Fruit fly (Drosophila melanogaster) whole organism, embryonic: ENCODE results near the gene Sb.
A peak's percentile ranks its signal among the peaks of the same experiment; 100 is the strongest.

Experiments used
- Atf-2 ChIP-seq: fragments of 200-800 bp; sonication (Bioruptor generic); optimal IDR thresholded peaks from 2 replicates; lab custom pipeline; 2016; ENCODE audit warnings: missing biosample characterization, missing genetic modification characterization
- C15 ChIP-seq: fragments of 200-800 bp; sonication (Bioruptor generic); IDR thresholded peaks from 3 replicates; pipeline ENCODE4 v1.3.6; 2022; ENCODE audit warnings: missing biosample characterization, missing genetic modification characterization
- CG10147 ChIP-seq: fragments of 200-800 bp; sonication (Bioruptor generic); optimal IDR thresholded peaks from 2 replicates; lab custom pipeline; 2019; ENCODE audit warnings: missing biosample characterization, mild to moderate bottlenecking, missing genetic modification characterization, moderate library complexity
- CG10366 ChIP-seq: fragments of 200-800 bp; sonication (Bioruptor generic); IDR thresholded peaks from 2 replicates; pipeline ENCODE4 v1.3.6; 2022; ENCODE audit warnings: missing biosample characterization, missing genetic modification characterization
- CG12236 ChIP-seq: fragments of 200-800 bp; sonication (Bioruptor generic); optimal IDR thresholded peaks from 2 replicates; lab custom pipeline; 2016; ENCODE audit warnings: missing biosample characterization, missing genetic modification characterization
- CG1647 ChIP-seq: fragments of 200-800 bp; sonication (Bioruptor generic); optimal IDR thresholded peaks from 3 replicates; lab custom pipeline; 2016; ENCODE audit warnings: missing biosample characterization, missing genetic modification characterization
- CG2889 ChIP-seq: fragments of 200-800 bp; sonication (Bioruptor generic); IDR thresholded peaks from 3 replicates; pipeline ENCODE4 v1.3.6; 2022; ENCODE audit warnings: missing biosample characterization, missing genetic modification characterization
- CG3065 ChIP-seq: fragments of 200-800 bp; sonication (Bioruptor generic); optimal IDR thresholded peaks from 2 replicates; lab custom pipeline; 2016; ENCODE audit warnings: missing biosample characterization, missing genetic modification characterization
- CG3838 ChIP-seq: fragments of 200-800 bp; sonication (Bioruptor generic); optimal IDR thresholded peaks from 3 replicates; lab custom pipeline; 2016; ENCODE audit warnings: missing biosample characterization, missing genetic modification characterization
- CG4617 ChIP-seq: fragments of 200-800 bp; sonication (Bioruptor generic); optimal IDR thresholded peaks from 3 replicates; lab custom pipeline; 2016; ENCODE audit warnings: missing biosample characterization, missing genetic modification characterization, borderline replicate concordance
- CG7556 ChIP-seq: fragments of 200-800 bp; sonication (Bioruptor generic); optimal IDR thresholded peaks from 2 replicates; lab custom pipeline; 2017; ENCODE audit warnings: missing biosample characterization, mild to moderate bottlenecking, missing genetic modification characterization
- CG7928 ChIP-seq: fragments of 200-800 bp; sonication (Bioruptor generic); optimal IDR thresholded peaks from 2 replicates; lab custom pipeline; 2017; ENCODE audit warnings: missing biosample characterization, mild to moderate bottlenecking, missing genetic modification characterization
- CG9817 ChIP-seq: fragments of 200-800 bp; sonication (Bioruptor generic); optimal IDR thresholded peaks from 2 replicates; lab custom pipeline; 2018; ENCODE audit warnings: missing biosample characterization, mild to moderate bottlenecking, missing genetic modification characterization, moderate library complexity
- CG9876 ChIP-seq: fragments of 200-800 bp; sonication (Bioruptor generic); optimal IDR thresholded peaks from 2 replicates; lab custom pipeline; 2016; ENCODE audit warnings: missing biosample characterization, missing genetic modification characterization
- CG9932 ChIP-seq: fragments of 200-800 bp; sonication (Bioruptor generic); IDR thresholded peaks from 2 replicates; pipeline ENCODE4 v1.3.6; 2022; ENCODE audit warnings: missing biosample characterization, missing genetic modification characterization
- CHES-1-like ChIP-seq: fragments of 200-800 bp; sonication (Bioruptor generic); optimal IDR thresholded peaks from 2 replicates; lab custom pipeline; 2016; ENCODE audit warnings: missing biosample characterization, missing genetic modification characterization
- D19A ChIP-seq: fragments of 200-800 bp; optimal IDR thresholded peaks from 3 replicates; lab custom pipeline; 2019; ENCODE audit warnings: missing biosample characterization, mild to moderate bottlenecking, missing genetic modification characterization, moderate library complexity
- Eip74EF ChIP-seq, 2 experiments: fragments of 200-800 bp in 1 of 2; fragments of >200 bp in 1 of 2; sonication (Bioruptor generic) in 1 of 2; optimal IDR thresholded peaks; 2 replicates each; lab custom pipeline; 2017 to 2019; ENCODE audit warnings: missing biosample characterization in 2 of 2, missing genetic modification characterization in 2 of 2, mild to moderate bottlenecking in 1 of 2, moderate library complexity in 1 of 2
- Fer2 ChIP-seq: fragments of 200-800 bp; sonication (Bioruptor generic); optimal IDR thresholded peaks from 2 replicates; lab custom pipeline; 2018; ENCODE audit warnings: missing biosample characterization, mild to moderate bottlenecking, missing genetic modification characterization, moderate library complexity
- HHEX ChIP-seq: fragments of 200-800 bp; sonication (Bioruptor generic); optimal IDR thresholded peaks from 3 replicates; lab custom pipeline; 2017; ENCODE audit warnings: missing biosample characterization, mild to moderate bottlenecking, missing genetic modification characterization, missing genetic modification reagents
- Lpt ChIP-seq: fragments of >200 bp; optimal IDR thresholded peaks from 2 replicates; lab custom pipeline; 2018; ENCODE audit warnings: missing biosample characterization, missing genetic modification characterization
- Myb ChIP-seq: fragments of 200-800 bp; sonication (Bioruptor generic); optimal IDR thresholded peaks from 2 replicates; lab custom pipeline; 2016; ENCODE audit warnings: missing biosample characterization, missing genetic modification characterization
- Side ChIP-seq: fragments of 200-800 bp; sonication (Bioruptor generic); optimal IDR thresholded peaks from 2 replicates; lab custom pipeline; 2016; ENCODE audit warnings: missing biosample characterization, missing genetic modification characterization
- Sox100B ChIP-seq: fragments of 200-800 bp; sonication (Bioruptor generic); optimal IDR thresholded peaks from 3 replicates; lab custom pipeline; 2018; ENCODE audit warnings: missing biosample characterization, mild to moderate bottlenecking, missing genetic modification characterization
- Sox102F ChIP-seq: fragments of 200-800 bp; sonication (Bioruptor generic); optimal IDR thresholded peaks from 2 replicates; lab custom pipeline; 2018; ENCODE audit warnings: missing biosample characterization, mild to moderate bottlenecking, missing genetic modification characterization, moderate library complexity
- Sry-β ChIP-seq: fragments of 200-800 bp; sonication (Bioruptor generic); optimal IDR thresholded peaks from 2 replicates; lab custom pipeline; 2018; ENCODE audit warnings: missing biosample characterization, mild to moderate bottlenecking, missing genetic modification characterization, moderate library complexity
- Ssrp ChIP-seq: fragments of 200-800 bp; sonication (Bioruptor generic); optimal IDR thresholded peaks from 2 replicates; lab custom pipeline; 2018; ENCODE audit warnings: missing biosample characterization, mild to moderate bottlenecking, missing genetic modification characterization, moderate library complexity
- TFAM ChIP-seq: fragments of 200-800 bp; sonication (Bioruptor generic); optimal IDR thresholded peaks from 2 replicates; lab custom pipeline; 2017; ENCODE audit warnings: missing biosample characterization, missing genetic modification characterization, inconsistent platforms
- amos ChIP-seq: fragments of 200-800 bp; sonication (Bioruptor generic); IDR thresholded peaks from 2 replicates; pipeline ENCODE4 v1.3.6; 2022; ENCODE audit warnings: missing biosample characterization, missing genetic modification characterization; ENCODE audit not compliant: partially characterized antibody
- ash1 ChIP-seq: fragments of 200-800 bp; sonication (Bioruptor generic); optimal IDR thresholded peaks from 2 replicates; lab custom pipeline; 2018; ENCODE audit warnings: missing biosample characterization, mild to moderate bottlenecking, missing genetic modification characterization
- cas ChIP-seq: fragments of 200-800 bp; sonication (Bioruptor generic); IDR thresholded peaks from 2 replicates; pipeline ENCODE4 v1.3.6; 2022; ENCODE audit warnings: missing biosample characterization, missing genetic modification characterization
- caup ChIP-seq: fragments of 200-800 bp; sonication (Bioruptor generic); optimal IDR thresholded peaks from 3 replicates; lab custom pipeline; 2017; ENCODE audit warnings: missing biosample characterization, mild to moderate bottlenecking, missing genetic modification characterization, moderate library complexity; ENCODE audit not compliant: severe bottlenecking
- cg ChIP-seq: fragments of 200-800 bp; sonication (Bioruptor generic); optimal IDR thresholded peaks from 3 replicates; lab custom pipeline; 2019; ENCODE audit warnings: missing biosample characterization, mild to moderate bottlenecking, missing genetic modification characterization, moderate library complexity
- ci ChIP-seq: fragments of 200-800 bp; sonication (Bioruptor generic); IDR thresholded peaks from 3 replicates; pipeline ENCODE4 v1.3.6; 2022; ENCODE audit warnings: missing biosample characterization, missing genetic modification characterization
- crp ChIP-seq, 2 experiments: fragments of 200-800 bp; sonication (Bioruptor generic); optimal IDR thresholded peaks; 2 replicates in 1 of 2; 3 replicates in 1 of 2; lab custom pipeline; 2017; ENCODE audit warnings: missing biosample characterization in 2 of 2, missing genetic modification characterization in 2 of 2, mild to moderate bottlenecking in 1 of 2, moderate library complexity in 1 of 2
- cwo ChIP-seq: fragments of 200-800 bp; sonication (Bioruptor generic); optimal IDR thresholded peaks from 3 replicates; lab custom pipeline; 2017; ENCODE audit warnings: missing biosample characterization, missing genetic modification characterization, mild to moderate bottlenecking, moderate library complexity, missing genetic modification reagents
- eve ChIP-seq, 2 experiments: fragments of >200 bp; optimal IDR thresholded peaks; 2 replicates each; lab custom pipeline; 2017; ENCODE audit warnings: missing biosample characterization in 2 of 2, missing genetic modification characterization in 2 of 2
- her ChIP-seq: fragments of 200-800 bp; sonication (Bioruptor generic); optimal IDR thresholded peaks from 2 replicates; lab custom pipeline; 2016; ENCODE audit warnings: missing biosample characterization, missing genetic modification characterization
- kay ChIP-seq: fragments of 200-800 bp; sonication (Bioruptor generic); optimal IDR thresholded peaks from 2 replicates; lab custom pipeline; 2016; ENCODE audit warnings: missing biosample characterization, missing genetic modification characterization
- kni ChIP-seq: fragments of 200-800 bp; sonication (Bioruptor generic); optimal IDR thresholded peaks from 3 replicates; lab custom pipeline; 2017; ENCODE audit warnings: mild to moderate bottlenecking, missing biosample characterization, missing genetic modification reagents, missing genetic modification characterization
- lbe ChIP-seq: fragments of 200-800 bp; sonication (Bioruptor generic); optimal IDR thresholded peaks from 2 replicates; lab custom pipeline; 2016; ENCODE audit warnings: missing biosample characterization, mild to moderate bottlenecking, missing genetic modification characterization
- lov ChIP-seq, 2 experiments: fragments of 200-800 bp in 1 of 2; fragments of >200 bp in 1 of 2; sonication (Bioruptor generic) in 1 of 2; IDR thresholded peaks in 1 of 2; optimal IDR thresholded peaks in 1 of 2; 2 replicates in 1 of 2; 3 replicates in 1 of 2; pipeline versions ENCODE4 v1.3.6 to Lab custom; 2017 to 2022; ENCODE audit warnings: missing biosample characterization in 1 of 2, missing genetic modification characterization in 1 of 2
- maf-S ChIP-seq: fragments of 200-800 bp; sonication (Bioruptor generic); optimal IDR thresholded peaks from 2 replicates; lab custom pipeline; 2016; ENCODE audit warnings: missing biosample characterization, missing genetic modification characterization
- mirr ChIP-seq: fragments of 200-800 bp; sonication (Bioruptor generic); optimal IDR thresholded peaks from 3 replicates; lab custom pipeline; 2018; ENCODE audit warnings: missing biosample characterization, mild to moderate bottlenecking, missing genetic modification characterization
- nau ChIP-seq: fragments of 200-800 bp; sonication (Bioruptor generic); optimal IDR thresholded peaks from 3 replicates; lab custom pipeline; 2017; ENCODE audit warnings: missing biosample characterization, mild to moderate bottlenecking, missing genetic modification characterization, missing genetic modification reagents
- onecut ChIP-seq: fragments of 200-800 bp; sonication (Bioruptor generic); IDR thresholded peaks from 2 replicates; pipeline ENCODE4 v1.3.6; 2022; ENCODE audit warnings: missing biosample characterization, missing genetic modification characterization
- row ChIP-seq: fragments of 200-800 bp; sonication (Bioruptor generic); IDR thresholded peaks from 3 replicates; pipeline ENCODE4 v1.3.6; 2022; ENCODE audit warnings: missing biosample characterization, missing genetic modification characterization
- sd ChIP-seq: fragments of 200-800 bp; sonication (Bioruptor generic); optimal IDR thresholded peaks from 3 replicates; lab custom pipeline; 2018; ENCODE audit warnings: missing biosample characterization, mild to moderate bottlenecking, missing genetic modification characterization, moderate library complexity
- slbo ChIP-seq: fragments of 200-800 bp; sonication (Bioruptor generic); IDR thresholded peaks from 2 replicates; pipeline ENCODE4 v1.3.6; 2022; ENCODE audit warnings: missing biosample characterization, missing genetic modification characterization

Sb gene

dm6 chr3R:16157564-16158242 is 41.7 kb downstream of the Sb start (continued):
- TF ChIP-seq mirr (GFP tag; lab: Kevin White, UChicago) (no peak), Lpt (GFP tag; lab: Kevin White, UChicago) (no peak), slbo (GFP tag; lab: Robert Waterston, UW) (peak; percentile 43), CG3838 (GFP tag; lab: Kevin White, UChicago) (no peak), CG9932 (peak; percentile 58), row (peak; percentile 67), lbe (GFP tag; lab: Kevin White, UChicago) (no peak), CG7928 (GFP tag; lab: Kevin White, UChicago) (no peak), Sox100B (GFP tag; lab: Kevin White, UChicago) (peak; percentile 61), Ssrp (tag; lab: Kevin White, UChicago) (peak; percentile 30), CG3065 (GFP tag; lab: Kevin White, UChicago) (no peak), CG4617 (GFP tag; lab: Kevin White, UChicago) (no peak), Sry-β (GFP tag; lab: Kevin White, UChicago) (no peak), CG10366 (GFP tag; lab: Robert Waterston, UW) (peak; percentile 11; the same call in 1 of the 2 replicates), CG1647 (no peak), onecut (GFP tag; lab: Robert Waterston, UW) (no peak), Atf-2 (peak; percentile 23), CG9876 (GFP tag; lab: Kevin White, UChicago) (no peak), D19A (peak; percentile 90), kay (GFP tag; lab: Kevin White, UChicago) (no peak), her (GFP tag; lab: Kevin White, UChicago) (peak; percentile 40), Eip74EF (GFP tag; optimal IDR thresholded peaks at IDR 0.05; lab: Kevin White, UChicago) (peak in 1 of 2 experiments; percentile 20), CHES-1-like (GFP tag; lab: Kevin White, UChicago) (no peak), TFAM (GFP tag; lab: Kevin White, UChicago) (no peak), Myb (no peak), CG9817 (peak; percentile 31), maf-S (GFP tag; lab: Kevin White, UChicago) (no peak), CG12236 (GFP tag; lab: Kevin White, UChicago) (no peak), ash1 (GFP tag; lab: Kevin White, UChicago) (no peak), ci (GFP tag; lab: Robert Waterston, UW) (peak; percentile 45; the same call in 1 of the 3 replicates), CG10147 (GFP tag; lab: Kevin White, UChicago) (no peak), cas (no peak), CG7556 (GFP tag; lab: Kevin White, UChicago) (peak; percentile 71), cg (no peak), amos (GFP tag; lab: Robert Waterston, UW) (peak; percentile 37; the same call in 1 of the 2 replicates), Sox102F (GFP tag; lab: Kevin White, UChicago) (peak; percentile 56), caup (no peak), kni (GFP tag; lab: Kevin White, UChicago) (no peak), CG2889 (GFP tag; lab: Robert Waterston, UW) (no peak), HHEX (peak; percentile 24), sd (tag; lab: Kevin White, UChicago) (no peak), Fer2 (tag; lab: Kevin White, UChicago) (no peak), lov (optimal IDR thresholded peaks at IDR 0.05; lab: Kevin White, UChicago) (no peak), lov (GFP tag; IDR thresholded peaks at IDR 0.05; lab: Robert Waterston, UW) (peak; percentile 59; the same call in 1 of the 3 replicates), crp (GFP tag; optimal IDR thresholded peaks at IDR 0.05; lab: Kevin White, UChicago) (no peak), eve (GFP tag; optimal IDR thresholded peaks at IDR 0.05; lab: Kevin White, UChicago) (no peak), C15 (GFP tag; lab: Robert Waterston, UW) (no peak), nau (no peak), cwo (GFP tag; lab: Kevin White, UChicago) (no peak), Side (GFP tag; lab: Kevin White, UChicago) (no peak)
